Worm (Caenorhabditis elegans) whole organism, young adult: ENCODE measurements around the gene slr-2.

ENCODE experiments used
- F39B2.1 ChIP-seq: fragments of 200-800 bp; sonication (Bioruptor generic); IDR thresholded peaks from 2 replicates; pipeline ENCODE4 v1.3.6; 2022; ENCODE audit warnings: missing genetic modification reagents, missing genetic modification characterization, missing compliant biosample characterization
- bed-2 ChIP-seq: fragments of 200-800 bp; sonication (Bioruptor generic); IDR thresholded peaks from 2 replicates; pipeline ENCODE4 v1.3.6; 2022; ENCODE audit warnings: missing genetic modification reagents, missing genetic modification characterization, missing compliant biosample characterization
- ceh-40 ChIP-seq: fragments of 200-800 bp; sonication (Bioruptor generic); IDR thresholded peaks from 2 replicates; pipeline ENCODE4 v1.3.6; 2022; ENCODE audit warnings: missing genetic modification characterization, missing compliant biosample characterization
- dpl-1 ChIP-seq: fragments of 150-350 bp; optimal IDR thresholded peaks from 2 replicates; lab custom pipeline; 2014; ENCODE audit warnings: missing biosample characterization, missing genetic modification reagents, missing genetic modification characterization
- lin-35 ChIP-seq, 3 experiments: fragments of 150-350 bp in 2 of 3; sonication (generic microtip) in 1 of 3; optimal IDR thresholded peaks; 2 replicates each; lab custom pipeline; 2014 to 2018; ENCODE audit warnings: missing biosample characterization in 3 of 3, missing genetic modification characterization in 3 of 3, missing genetic modification reagents in 3 of 3
- sea-2 ChIP-seq: fragments of 200-800 bp; sonication (Bioruptor generic); IDR thresholded peaks from 2 replicates; pipeline ENCODE4 v1.3.6; 2022; ENCODE audit warnings: missing genetic modification characterization, missing compliant biosample characterization
- ztf-25 ChIP-seq: fragments of 200-800 bp; sonication (Bioruptor generic); IDR thresholded peaks from 2 replicates; pipeline ENCODE4 v1.3.6; 2022; ENCODE audit warnings: missing genetic modification reagents, missing genetic modification characterization, missing compliant biosample characterization

DNA sequence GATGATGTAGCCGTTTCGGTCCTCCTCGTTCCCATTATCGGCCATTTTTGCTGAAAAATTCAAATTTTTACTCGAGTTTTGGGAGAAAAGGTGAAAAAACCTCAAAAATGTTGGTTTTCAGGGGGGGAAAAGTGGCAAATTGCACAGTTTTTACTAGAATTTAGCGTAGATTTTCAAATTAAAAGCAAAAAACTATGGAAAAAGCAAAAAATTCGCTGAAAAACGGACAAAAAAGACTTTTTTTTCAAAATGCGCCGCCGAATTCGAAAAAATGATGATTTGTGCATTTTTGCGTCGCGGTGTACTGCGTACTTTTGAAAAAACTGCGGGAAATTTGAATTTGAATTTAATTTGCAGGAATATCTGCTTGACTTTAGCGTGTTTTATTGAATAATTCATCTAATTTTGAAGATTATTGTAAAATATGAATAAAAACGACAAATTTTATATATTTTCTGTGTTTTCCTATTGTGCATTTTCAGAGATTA, 705 bp upstream of the slr-2 start, which contains the start of gene Y59A8B.12:
- no peak for TF ChIP-seq bed-2 (GFP tag; lab: Robert Waterston, UW)
- TF ChIP-seq dpl-1 = no peak
- no peak for TF ChIP-seq lin-35 (GFP tag; optimal IDR thresholded peaks at IDR 0.05; lab: Kevin White, UChicago)
- no peak for TF ChIP-seq F39B2.1 (GFP tag; lab: Robert Waterston, UW)
- no peak for TF ChIP-seq ceh-40 (GFP tag; lab: Robert Waterston, UW)
- TF ChIP-seq sea-2 (GFP tag; lab: Robert Waterston, UW) = no peak
- TF ChIP-seq ztf-25 (GFP tag; lab: Robert Waterston, UW) = no peak
